Worm (Caenorhabditis elegans) whole organism, young adult: ENCODE data around the gene F13B12.1.

Experiments used
- B0019.2 ChIP-seq: fragments of 200-800 bp; sonication (Bioruptor generic); conservative IDR thresholded peaks from 2 replicates; pipeline ENCODE4 v1.3.6; 2022; ENCODE audit warnings: missing genetic modification reagents, missing genetic modification characterization, missing compliant biosample characterization
- B0035.1 ChIP-seq: sonication (generic microtip); optimal IDR thresholded peaks from 2 replicates; lab custom pipeline; 2016; ENCODE audit warnings: missing genetic modification characterization, mild to moderate bottlenecking, missing compliant biosample characterization, missing genotype, missing genetic modification reagents
- B0336.3 ChIP-seq: fragments of 200-800 bp; sonication (Bioruptor generic); IDR thresholded peaks from 2 replicates; pipeline ENCODE4 v1.3.6; 2022; ENCODE audit warnings: missing genetic modification characterization, missing compliant biosample characterization
- F57A8.1 ChIP-seq: fragments of 200-800 bp; sonication (Bioruptor generic); optimal IDR thresholded peaks from 2 replicates; lab custom pipeline; 2018; ENCODE audit warnings: mild to moderate bottlenecking, missing genetic modification characterization, moderate library complexity, missing compliant biosample characterization
- F57C9.4 ChIP-seq: sonication (generic microtip); optimal IDR thresholded peaks from 2 replicates; lab custom pipeline; 2017; ENCODE audit warnings: mild to moderate bottlenecking, missing genetic modification characterization, missing compliant biosample characterization
- Y53F4B.3 ChIP-seq: fragments of 200-800 bp; sonication (Bioruptor generic); IDR thresholded peaks from 2 replicates; pipeline ENCODE4 v1.3.6; 2022; ENCODE audit warnings: missing genetic modification reagents, missing genetic modification characterization, missing compliant biosample characterization
- Y67H2A.10 ChIP-seq: fragments of 200-800 bp; sonication (Bioruptor generic); conservative IDR thresholded peaks from 2 replicates; pipeline ENCODE4 v1.3.6; 2022; ENCODE audit warnings: missing genetic modification reagents, missing genetic modification characterization, missing compliant biosample characterization
- akir-1 ChIP-seq: fragments of 200-800 bp; sonication (Bioruptor generic); optimal IDR thresholded peaks from 2 replicates; lab custom pipeline; 2018; ENCODE audit warnings: mild to moderate bottlenecking, missing genetic modification characterization, moderate library complexity, missing compliant biosample characterization
- ama-1 ChIP-seq, 3 experiments: fragments of 150-350 bp in 1 of 3; sonication (generic microtip) in 2 of 3; optimal IDR thresholded peaks; 2 replicates each; lab custom pipeline; 2014 to 2018; ENCODE audit warnings: missing biosample characterization in 2 of 3, missing genetic modification characterization in 2 of 3, missing genetic modification reagents in 2 of 3
- aptf-3 ChIP-seq: fragments of 200-800 bp; sonication (Bioruptor generic); IDR thresholded peaks from 2 replicates; pipeline ENCODE4 v1.3.6; 2022; ENCODE audit warnings: missing genetic modification characterization, missing compliant biosample characterization
- athp-1 ChIP-seq: sonication (generic microtip); optimal IDR thresholded peaks from 2 replicates; lab custom pipeline; 2017; ENCODE audit warnings: mild to moderate bottlenecking, missing genetic modification characterization, missing compliant biosample characterization
- attf-3 ChIP-seq: fragments of 200-800 bp; sonication (Bioruptor generic); conservative IDR thresholded peaks from 2 replicates; pipeline ENCODE4 v1.3.6; 2022; ENCODE audit warnings: missing genetic modification reagents, missing genetic modification characterization, missing compliant biosample characterization
- attf-5 ChIP-seq: fragments of 200-800 bp; sonication (Bioruptor generic); optimal IDR thresholded peaks from 2 replicates; lab custom pipeline; 2018; ENCODE audit warnings: mild to moderate bottlenecking, missing genetic modification characterization, missing compliant biosample characterization
- bed-1 ChIP-seq: fragments of 200-800 bp; sonication (Bioruptor generic); IDR thresholded peaks from 2 replicates; pipeline ENCODE4 v1.3.6; 2022; ENCODE audit warnings: missing genetic modification reagents, missing genetic modification characterization, missing compliant biosample characterization
- bed-2 ChIP-seq: fragments of 200-800 bp; sonication (Bioruptor generic); IDR thresholded peaks from 2 replicates; pipeline ENCODE4 v1.3.6; 2022; ENCODE audit warnings: missing genetic modification reagents, missing genetic modification characterization, missing compliant biosample characterization
- cebp-1 ChIP-seq, 2 experiments: fragments of 200-800 bp in 1 of 2; sonication (Bioruptor generic) in 1 of 2; sonication (generic microtip) in 1 of 2; IDR thresholded peaks in 1 of 2; optimal IDR thresholded peaks in 1 of 2; 2 replicates each; pipeline versions ENCODE4 v1.3.6 to Lab custom; 2017 to 2022; ENCODE audit warnings: missing compliant biosample characterization in 2 of 2, missing genetic modification characterization in 2 of 2, mild to moderate bottlenecking in 1 of 2, missing genetic modification reagents in 1 of 2, moderate library complexity in 1 of 2
- ceh-100 ChIP-seq: fragments of 200-800 bp; sonication (Bioruptor generic); IDR thresholded peaks from 2 replicates; pipeline ENCODE4 v1.3.6; 2022; ENCODE audit warnings: missing genetic modification reagents, missing genetic modification characterization, missing compliant biosample characterization
- chd-7 ChIP-seq: sonication (generic microtip); optimal IDR thresholded peaks from 2 replicates; lab custom pipeline; 2016; ENCODE audit warnings: mild to moderate bottlenecking, missing genetic modification characterization, moderate library complexity, missing compliant biosample characterization
- dpl-1 ChIP-seq: fragments of 150-350 bp; optimal IDR thresholded peaks from 2 replicates; lab custom pipeline; 2014; ENCODE audit warnings: missing biosample characterization, missing genetic modification reagents, missing genetic modification characterization
- efl-1 ChIP-seq: fragments of 150-350 bp; optimal IDR thresholded peaks from 2 replicates; lab custom pipeline; 2014; ENCODE audit warnings: missing biosample characterization, missing genetic modification reagents, missing genetic modification characterization
- egl-18 ChIP-seq: fragments of 200-800 bp; sonication (Bioruptor generic); IDR thresholded peaks from 2 replicates; pipeline ENCODE4 v1.3.6; 2022; ENCODE audit warnings: missing genetic modification reagents, missing genetic modification characterization, missing compliant biosample characterization
- egl-44 ChIP-seq: fragments of 200-800 bp; sonication (Bioruptor generic); IDR thresholded peaks from 2 replicates; pipeline ENCODE4 v1.3.6; 2022; ENCODE audit warnings: missing genetic modification reagents, missing genetic modification characterization, missing compliant biosample characterization
- ekl-4 ChIP-seq: fragments of 200-800 bp; sonication (Bioruptor generic); IDR thresholded peaks from 2 replicates; pipeline ENCODE4 v1.3.6; 2022; ENCODE audit warnings: missing genetic modification reagents, missing genetic modification characterization, missing compliant biosample characterization
- gei-17 ChIP-seq: fragments of 200-800 bp; sonication (Bioruptor generic); optimal IDR thresholded peaks from 2 replicates; lab custom pipeline; 2018; ENCODE audit warnings: mild to moderate bottlenecking, missing genetic modification characterization, missing compliant biosample characterization
- him-1 ChIP-seq: sonication (generic microtip); optimal IDR thresholded peaks from 2 replicates; lab custom pipeline; 2016; ENCODE audit warnings: missing genotype, missing genetic modification reagents, missing genetic modification characterization, missing compliant biosample characterization
- hmg-1.2 ChIP-seq: fragments of 200-800 bp; sonication (Bioruptor generic); IDR thresholded peaks from 2 replicates; pipeline ENCODE4 v1.3.6; 2022; ENCODE audit warnings: missing genetic modification reagents, missing genetic modification characterization, missing compliant biosample characterization
- hrde-1 ChIP-seq: sonication (generic microtip); optimal IDR thresholded peaks from 2 replicates; lab custom pipeline; 2016; ENCODE audit warnings: missing genetic modification characterization, mild to moderate bottlenecking, missing compliant biosample characterization, moderate library complexity, missing genotype, missing genetic modification reagents, borderline replicate concordance
- hsf-1 ChIP-seq: fragments of 200-800 bp; sonication (Bioruptor generic); IDR thresholded peaks from 2 replicates; pipeline ENCODE4 v1.3.6; 2022; ENCODE audit warnings: missing genetic modification reagents, missing genetic modification characterization, missing compliant biosample characterization
- lag-1 ChIP-seq: fragments of 200-800 bp; sonication (Bioruptor generic); IDR thresholded peaks from 2 replicates; pipeline ENCODE4 v1.3.6; 2022; ENCODE audit warnings: missing genetic modification reagents, missing genetic modification characterization, missing compliant biosample characterization
- let-526 ChIP-seq: fragments of 200-800 bp; sonication (Bioruptor generic); IDR thresholded peaks from 2 replicates; pipeline ENCODE4 v1.3.6; 2022; ENCODE audit warnings: missing genetic modification reagents, missing genetic modification characterization, missing compliant biosample characterization
- lin-35 ChIP-seq, 3 experiments: fragments of 150-350 bp in 2 of 3; sonication (generic microtip) in 1 of 3; optimal IDR thresholded peaks; 2 replicates each; lab custom pipeline; 2014 to 2018; ENCODE audit warnings: missing biosample characterization in 3 of 3, missing genetic modification characterization in 3 of 3, missing genetic modification reagents in 3 of 3
- lin-40 ChIP-seq: sonication (generic microtip); optimal IDR thresholded peaks from 2 replicates; lab custom pipeline; 2016; ENCODE audit warnings: missing genetic modification characterization, mild to moderate bottlenecking, missing compliant biosample characterization, missing genotype, missing genetic modification reagents
- madf-6 ChIP-seq: fragments of 200-800 bp; sonication (Bioruptor generic); IDR thresholded peaks from 2 replicates; pipeline ENCODE4 v1.3.6; 2022; ENCODE audit warnings: missing genetic modification reagents, missing genetic modification characterization, missing compliant biosample characterization
- mes-4 ChIP-seq: sonication (generic microtip); optimal IDR thresholded peaks from 2 replicates; lab custom pipeline; 2016; ENCODE audit warnings: missing genotype, missing genetic modification characterization, missing compliant biosample characterization
- nfya-2 ChIP-seq: fragments of 200-800 bp; sonication (Bioruptor generic); IDR thresholded peaks from 2 replicates; pipeline ENCODE4 v1.3.6; 2022; ENCODE audit warnings: missing genetic modification reagents, missing genetic modification characterization, missing compliant biosample characterization
- nfyb-1 ChIP-seq: fragments of 200-800 bp; sonication (Bioruptor generic); IDR thresholded peaks from 2 replicates; pipeline ENCODE4 v1.3.6; 2022; ENCODE audit warnings: missing genetic modification reagents, missing genetic modification characterization, missing compliant biosample characterization
- nhr-80 ChIP-seq: sonication (generic microtip); optimal IDR thresholded peaks from 2 replicates; lab custom pipeline; 2016; ENCODE audit warnings: missing genetic modification characterization, missing compliant biosample characterization
- pha-4 ChIP-seq: fragments of 150-350 bp; sonication (generic microtip); optimal IDR thresholded peaks from 2 replicates; lab custom pipeline; 2014; ENCODE audit warnings: missing biosample characterization, missing genetic modification reagents, missing genetic modification characterization
- rcor-1 ChIP-seq: fragments of 200-800 bp; sonication (Bioruptor generic); IDR thresholded peaks from 2 replicates; pipeline ENCODE4 v1.3.6; 2022; ENCODE audit warnings: missing genetic modification reagents, missing genetic modification characterization, missing compliant biosample characterization
- tbx-9 ChIP-seq: sonication (generic microtip); optimal IDR thresholded peaks from 2 replicates; lab custom pipeline; 2016; ENCODE audit warnings: borderline replicate concordance, missing genetic modification characterization, inconsistent platforms, missing compliant biosample characterization
- xnd-1 ChIP-seq: sonication (generic microtip); optimal IDR thresholded peaks from 2 replicates; lab custom pipeline; 2016; ENCODE audit warnings: missing genotype, missing genetic modification reagents, missing genetic modification characterization, missing compliant biosample characterization
- ztf-18 ChIP-seq: sonication (generic microtip); optimal IDR thresholded peaks from 2 replicates; lab custom pipeline; 2016; ENCODE audit warnings: missing genotype, mild to moderate bottlenecking, missing genetic modification characterization, missing compliant biosample characterization
- ztf-6 ChIP-seq: fragments of 200-800 bp; sonication (Bioruptor generic); IDR thresholded peaks from 2 replicates; pipeline ENCODE4 v1.3.6; 2022; ENCODE audit warnings: missing genetic modification reagents, missing genetic modification characterization, missing compliant biosample characterization

The F13B12.1 gene

DNA sequence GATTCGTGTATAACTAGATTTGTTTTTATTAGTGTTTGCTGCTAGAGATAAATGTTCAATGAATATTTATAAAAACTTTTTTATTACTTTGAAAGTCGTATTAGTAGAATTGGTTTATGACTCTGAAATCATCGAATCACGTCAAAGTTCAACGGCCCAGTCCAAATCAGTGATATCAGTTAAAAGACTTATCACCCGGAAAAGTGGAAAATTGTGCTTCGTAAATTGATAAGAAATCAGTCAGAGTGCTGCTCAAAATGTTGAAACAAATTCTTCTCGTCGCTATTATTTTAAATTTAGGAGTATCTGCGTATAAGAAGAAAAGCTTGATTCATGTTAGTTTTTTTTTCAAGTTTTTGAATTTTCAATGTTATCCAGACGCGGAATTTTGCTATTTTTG lies 36.2 kb downstream of the F13B12.1 start, which contains the start of gene R10H10.3:
TSS of gene R10H10.3 (plus strand) at position 243 of the 400 bp plus-strand sequence.
- TF ChIP-seq lag-1 (GFP tag; lab: Robert Waterston, UW) (no peak), athp-1 (tag; lab: Kevin White, UChicago) (no peak), hrde-1 (tag; lab: Kevin White, UChicago) (no peak), him-1 (tag; lab: Kevin White, UChicago) (peak; percentile 53), hmg-1.2 (GFP tag; lab: Robert Waterston, UW) (no peak), nfyb-1 (GFP tag; lab: Robert Waterston, UW) (no peak), rcor-1 (GFP tag; lab: Robert Waterston, UW) (no peak), nhr-80 (peak; percentile 71), hsf-1 (GFP tag; lab: Robert Waterston, UW) (no peak), cebp-1 (GFP tag; IDR thresholded peaks at IDR 0.05; lab: Robert Waterston, UW) (0 out of 2 replicates have a peak, but pooled peaks have one; percentile 17), cebp-1 (tag; optimal IDR thresholded peaks at IDR 0.05; lab: Kevin White, UChicago) (no peak), mes-4 (tag; lab: Kevin White, UChicago) (no peak)

DNA sequence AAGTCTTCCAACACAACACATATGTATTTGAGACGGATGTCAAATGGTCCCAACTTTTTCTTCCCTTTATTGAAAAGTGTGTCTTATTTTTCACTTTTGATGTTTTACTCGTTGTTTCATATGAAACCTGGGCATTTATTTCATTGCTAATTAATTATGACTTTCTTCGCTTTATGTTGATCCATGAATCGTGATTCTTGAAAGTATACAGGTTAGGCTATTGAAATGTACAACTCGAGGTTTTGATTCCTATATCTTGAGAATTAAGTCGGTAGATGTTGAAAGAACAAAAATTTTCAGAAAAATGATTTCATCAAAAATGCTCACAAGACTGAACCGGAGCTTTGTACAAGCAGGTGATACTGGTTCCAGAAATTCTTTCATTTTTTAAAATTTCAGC lies 37.3 kb downstream of the F13B12.1 start, which contains the start of gene nfu-1:
TSS of gene nfu-1 (plus strand) at position 301 of the 400 bp plus-strand sequence.
- TF ChIP-seq madf-6 (peak; percentile 41; the same call in 1 of the 2 replicates), chd-7 (no peak), efl-1 (GFP tag; lab: Kevin White, UChicago) (no peak), B0336.3 (GFP tag; lab: Robert Waterston, UW) (peak; percentile 29; the same call in 1 of the 2 replicates), F57C9.4 (tag; lab: Kevin White, UChicago) (no peak), ama-1 (optimal IDR thresholded peaks at IDR 0.05; lab: Kevin White, UChicago) (no peak), ama-1 (GFP tag; optimal IDR thresholded peaks at IDR 0.05; lab: Kevin White, UChicago) (peak in 1 of 2 experiments; percentile 41), hmg-1.2 (GFP tag; lab: Robert Waterston, UW) (no peak), ekl-4 (peak; percentile 45), hsf-1 (GFP tag; lab: Robert Waterston, UW) (0 out of 2 replicates have a peak, but pooled peaks have one; percentile 11), B0019.2 (GFP tag; lab: Robert Waterston, UW) (no peak), akir-1 (GFP tag; lab: Kevin White, UChicago) (no peak), ztf-18 (tag; lab: Kevin White, UChicago) (no peak), cebp-1 (GFP tag; IDR thresholded peaks at IDR 0.05; lab: Robert Waterston, UW) (no peak), cebp-1 (tag; optimal IDR thresholded peaks at IDR 0.05; lab: Kevin White, UChicago) (no peak), bed-2 (no peak), lin-40 (tag; lab: Kevin White, UChicago) (no peak), pha-4 (tag; lab: Kevin White, UChicago) (no peak), let-526 (GFP tag; lab: Robert Waterston, UW) (no peak), Y53F4B.3 (no peak), Y67H2A.10 (GFP tag; lab: Robert Waterston, UW) (no peak)

DNA sequence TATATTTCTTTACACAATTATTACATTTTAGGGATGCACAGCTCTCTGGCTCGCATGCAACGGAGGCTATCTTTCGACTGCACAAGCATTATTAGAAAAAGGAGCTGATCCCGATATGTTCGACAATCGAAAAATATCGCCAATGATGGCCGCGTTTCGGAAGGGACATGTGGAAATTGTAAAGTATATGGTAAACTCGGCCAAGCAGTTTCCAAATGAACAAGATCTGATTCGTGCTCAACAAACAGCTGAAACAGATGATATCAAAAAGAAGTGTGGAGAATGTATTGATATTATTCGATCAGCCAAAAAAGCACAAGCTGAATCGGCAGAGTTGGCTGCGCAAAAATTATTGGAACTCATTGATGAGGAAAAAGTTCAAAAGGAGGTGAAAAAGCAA lies 41.5 kb downstream of the F13B12.1 start:
- TF ChIP-seq bed-1 (GFP tag; lab: Robert Waterston, UW) (no peak), egl-18 (no peak), rcor-1 (GFP tag; lab: Robert Waterston, UW) (no peak), athp-1 (tag; lab: Kevin White, UChicago) (no peak), attf-3 (GFP tag; lab: Robert Waterston, UW) (no peak), B0336.3 (GFP tag; lab: Robert Waterston, UW) (no peak), xnd-1 (tag; lab: Kevin White, UChicago) (no peak), F57A8.1 (no peak), gei-17 (no peak), lin-35 (GFP tag; optimal IDR thresholded peaks at IDR 0.05; lab: Kevin White, UChicago) (no peak), let-526 (GFP tag; lab: Robert Waterston, UW) (no peak), B0035.1 (tag; lab: Kevin White, UChicago) (no peak), nfya-2 (GFP tag; lab: Robert Waterston, UW) (no peak), aptf-3 (GFP tag; lab: Robert Waterston, UW) (no peak), ztf-6 (GFP tag; lab: Robert Waterston, UW) (no peak), egl-44 (GFP tag; lab: Robert Waterston, UW) (no peak), tbx-9 (no peak), ceh-100 (no peak), dpl-1 (GFP tag; lab: Kevin White, UChicago) (no peak), attf-5 (no peak)
